Worm (Caenorhabditis elegans): Measurements from ENCODE around the gene W09D6.5.
A peak's percentile ranks its signal among the peaks of the same experiment; 100 is the strongest.

The W09D6.5 gene

DNA sequence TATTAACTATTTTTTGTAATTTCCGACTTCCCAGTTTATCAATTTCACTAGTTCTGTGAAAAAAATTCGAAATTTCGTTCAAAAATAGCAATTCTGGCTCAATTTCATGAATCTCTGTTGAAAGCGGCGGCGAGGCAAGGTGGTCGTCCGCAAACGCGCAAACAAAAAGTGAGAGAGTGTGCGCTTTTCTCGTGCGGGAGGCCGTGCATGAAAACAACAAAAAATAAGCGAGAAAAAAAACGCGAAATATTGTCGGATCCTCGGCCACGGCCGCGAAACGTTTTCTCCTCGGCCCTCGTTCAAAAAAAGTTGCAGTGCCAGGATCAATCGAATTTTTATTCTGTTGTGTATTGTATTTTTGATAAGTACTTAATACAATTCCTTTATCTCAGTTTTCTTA is 24.4 kb downstream of the W09D6.5 start (continued):
- TF ChIP-seq madf-10 (tag; optimal IDR thresholded peaks at IDR 0.05), result peak; percentile 9
- TF ChIP-seq chd-7 (tag; optimal IDR thresholded peaks at IDR 0.05), result no peak
- TF ChIP-seq unc-62 (GFP tag; optimal IDR thresholded peaks at IDR 0.05), result no peak
- TF ChIP-seq mcd-1 (GFP tag; IDR thresholded peaks at IDR 0.05), result peak; percentile 89
- no peak for TF ChIP-seq let-526 (GFP tag; IDR thresholded peaks at IDR 0.05)
- no peak for TF ChIP-seq snpc-1.3 (tag; optimal IDR thresholded peaks at IDR 0.05; ENCODE audit: insufficient read depth)
- TF ChIP-seq rcor-1 (GFP tag; IDR thresholded peaks at IDR 0.05), result 0 out of 2 replicates have a peak, but pooled peaks have one; percentile 15
- no peak for TF ChIP-seq somi-1 (GFP tag; optimal IDR thresholded peaks at IDR 0.05)
- TF ChIP-seq nhr-120 (GFP tag; IDR thresholded peaks at IDR 0.05), result no peak
- no peak for TF ChIP-seq zim-3 (tag; optimal IDR thresholded peaks at IDR 0.05)
- no peak for TF ChIP-seq B0035.1 (tag; optimal IDR thresholded peaks at IDR 0.05)
- TF ChIP-seq lin-40 (tag; optimal IDR thresholded peaks at IDR 0.05), result peak; percentile 49
- TF ChIP-seq K11D2.4 (GFP tag; IDR thresholded peaks at IDR 0.05), result peak; percentile 81
- TF ChIP-seq pbrm-1 (GFP tag; IDR thresholded peaks at IDR 0.05), result peak; percentile 49; the same call in 1 of the 2 replicates
- no peak for TF ChIP-seq Y53F4B.3 (GFP tag; IDR thresholded peaks at IDR 0.05)
- TF ChIP-seq ceh-91 (GFP tag; IDR thresholded peaks at IDR 0.05), result no peak
- no peak for TF ChIP-seq snpc-3.4 (tag; optimal IDR thresholded peaks at IDR 0.05)
- TF ChIP-seq snpc-4 (GFP tag; optimal IDR thresholded peaks at IDR 0.05), result no peak
- TF ChIP-seq snpc-4 (tag; optimal IDR thresholded peaks at IDR 0.05), result peak in 3 of 4 experiments; percentile 22 to 42 (median 33)
- TF ChIP-seq nfyb-1 (GFP tag; IDR thresholded peaks at IDR 0.05), result 0 out of 2 replicates have a peak, but pooled peaks have one; percentile 61
- 0 out of 2 replicates have a peak, but pooled peaks have one; percentile 38 for TF ChIP-seq ekl-4 (GFP tag; IDR thresholded peaks at IDR 0.05)
- TF ChIP-seq madf-8 (GFP tag; conservative IDR thresholded peaks at IDR 0.05), result no peak
- TF ChIP-seq zfh-2 (GFP tag; conservative IDR thresholded peaks at IDR 0.05), result peak; percentile 81
- TF ChIP-seq lsl-1 (GFP tag; optimal IDR thresholded peaks at IDR 0.05), result peak; percentile 22
- no peak for TF ChIP-seq die-1 (tag; optimal IDR thresholded peaks at IDR 0.05)
- no peak for TF ChIP-seq nfya-2 (GFP tag; IDR thresholded peaks at IDR 0.05)
- peak; percentile 90 for TF ChIP-seq dox-1 (GFP tag; IDR thresholded peaks at IDR 0.05)
- TF ChIP-seq hmg-1.2 (GFP tag; IDR thresholded peaks at IDR 0.05), result peak; percentile 55
- TF ChIP-seq C17E4.6 (GFP tag; IDR thresholded peaks at IDR 0.05), result no peak
- no peak for TF ChIP-seq Y67H2A.10 (GFP tag; conservative IDR thresholded peaks at IDR 0.05)
- no peak for TF ChIP-seq nhr-179 (tag; optimal IDR thresholded peaks at IDR 0.05)
- TF ChIP-seq bed-1 (GFP tag; IDR thresholded peaks at IDR 0.05), result no peak

DNA sequence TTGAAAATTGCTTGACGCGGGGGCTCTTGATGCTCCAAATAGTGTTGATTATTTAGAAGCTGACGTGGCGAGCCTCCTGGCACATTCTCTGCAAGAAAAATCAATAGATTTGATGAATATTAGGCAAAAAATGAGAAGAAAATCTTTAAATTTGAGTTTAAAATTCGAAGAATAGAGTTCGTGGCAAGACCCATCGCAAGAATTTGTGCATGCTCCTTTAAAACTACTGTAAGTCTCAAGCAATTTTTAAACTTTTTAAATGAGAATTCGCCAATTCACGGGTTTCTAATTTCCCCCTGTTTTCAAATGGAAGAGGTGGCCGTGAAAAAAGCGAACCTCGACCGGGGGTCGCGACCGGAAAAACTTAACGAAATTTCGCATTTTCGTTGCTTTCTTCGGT is 25.6 kb downstream of the W09D6.5 start:
- TF ChIP-seq bed-1 (GFP tag; IDR thresholded peaks at IDR 0.05), result no peak
- peak; percentile 1 for TF ChIP-seq lin-54 (GFP tag; optimal IDR thresholded peaks at IDR 0.05)
- no peak for TF ChIP-seq Y56A3A.18 (GFP tag; IDR thresholded peaks at IDR 0.05)
- no peak for TF ChIP-seq F10E7.11 (tag; optimal IDR thresholded peaks at IDR 0.05)
- no peak for TF ChIP-seq F37B4.10 (GFP tag; IDR thresholded peaks at IDR 0.05)
- no peak for TF ChIP-seq let-526 (GFP tag; IDR thresholded peaks at IDR 0.05)
- no peak for TF ChIP-seq C06A6.2 (GFP tag; conservative IDR thresholded peaks at IDR 0.05)
- TF ChIP-seq ets-4 (GFP tag; optimal IDR thresholded peaks at IDR 0.05), result no peak
- no peak for TF ChIP-seq lsy-27 (tag; optimal IDR thresholded peaks at IDR 0.05; ENCODE audit: borderline replicate concordance, insufficient read depth)
- peak; percentile 24; the same call in 1 of the 2 replicates for TF ChIP-seq D2030.7 (GFP tag; IDR thresholded peaks at IDR 0.05)
- peak; percentile 52 for TF ChIP-seq lsl-1 (GFP tag; optimal IDR thresholded peaks at IDR 0.05)
- no peak for TF ChIP-seq F49E8.2 (tag; optimal IDR thresholded peaks at IDR 0.05; ENCODE audit: insufficient read depth)
- TF ChIP-seq ztf-18 (tag; optimal IDR thresholded peaks at IDR 0.05), result no peak
- no peak for TF ChIP-seq rpc-1 (optimal IDR thresholded peaks at IDR 0.05)
- TF ChIP-seq rpc-1 (tag; optimal IDR thresholded peaks at IDR 0.05), result no peak
- TF ChIP-seq nhr-27 (tag; optimal IDR thresholded peaks at IDR 0.05), result no peak
- TF ChIP-seq fkh-3 (tag; optimal IDR thresholded peaks at IDR 0.05), result no peak
- TF ChIP-seq attf-3 (GFP tag; conservative IDR thresholded peaks at IDR 0.05), result no peak
- peak; percentile 64 for TF ChIP-seq F33H1.4 (GFP tag; IDR thresholded peaks at IDR 0.05)
- no peak for TF ChIP-seq atf-7 (tag; optimal IDR thresholded peaks at IDR 0.05)
- TF ChIP-seq ztf-28 (GFP tag; IDR thresholded peaks at IDR 0.05), result no peak
